Worm (Caenorhabditis elegans) whole organism, L2 larva: ENCODE data around the gene pmp-4.
A peak's percentile ranks its signal among the peaks of the same experiment; 100 is the strongest.

ENCODE experiments used
- C34F6.9 ChIP-seq: fragments of 150-350 bp; optimal IDR thresholded peaks from 2 replicates; lab custom pipeline; 2014; ENCODE audit warnings: missing biosample characterization, missing genetic modification characterization
- F13H6.1 ChIP-seq: sonication (generic microtip); optimal IDR thresholded peaks from 2 replicates; lab custom pipeline; 2016; ENCODE audit warnings: missing genetic modification characterization, missing compliant biosample characterization
- R02D3.7 ChIP-seq: fragments of 150-350 bp; optimal IDR thresholded peaks from 2 replicates; lab custom pipeline; 2014; ENCODE audit warnings: missing biosample characterization, missing genetic modification characterization
- Y55F3AM.14 ChIP-seq: fragments of 200-800 bp; sonication (Bioruptor generic); optimal IDR thresholded peaks from 2 replicates; lab custom pipeline; 2018; ENCODE audit warnings: mild to moderate bottlenecking, missing genetic modification characterization, missing compliant biosample characterization
- ZK546.5 ChIP-seq: sonication (generic microtip); optimal IDR thresholded peaks from 2 replicates; lab custom pipeline; 2017; ENCODE audit warnings: missing biosample characterization, missing genetic modification characterization
- alr-1 ChIP-seq: fragments of 150-350 bp; optimal IDR thresholded peaks from 2 replicates; lab custom pipeline; 2014; ENCODE audit warnings: missing biosample characterization, missing genetic modification characterization
- aly-2 ChIP-seq: fragments of 150-350 bp; optimal IDR thresholded peaks from 2 replicates; lab custom pipeline; 2014; ENCODE audit warnings: missing biosample characterization, missing genetic modification characterization
- ama-1 ChIP-seq: fragments of 150-350 bp; optimal IDR thresholded peaks from 2 replicates; lab custom pipeline; 2018; ENCODE audit warnings: inconsistent platforms
- ceh-16 ChIP-seq: fragments of 150-350 bp; optimal IDR thresholded peaks from 2 replicates; lab custom pipeline; 2014; ENCODE audit warnings: missing biosample characterization, missing genetic modification characterization
- ceh-82 ChIP-seq: fragments of 150-350 bp; optimal IDR thresholded peaks from 2 replicates; lab custom pipeline; 2014; ENCODE audit warnings: missing biosample characterization, missing genetic modification characterization
- crh-2 ChIP-seq: sonication (generic microtip); optimal IDR thresholded peaks from 2 replicates; lab custom pipeline; 2017; ENCODE audit warnings: missing biosample characterization, missing genetic modification characterization
- dmd-4 ChIP-seq: sonication (generic microtip); optimal IDR thresholded peaks from 2 replicates; lab custom pipeline; 2017; ENCODE audit warnings: missing biosample characterization, missing genetic modification characterization
- egl-27 ChIP-seq: sonication (generic microtip); optimal IDR thresholded peaks from 3 replicates; lab custom pipeline; 2017; ENCODE audit warnings: missing biosample characterization, missing genetic modification reagents, missing genetic modification characterization
- elt-1 ChIP-seq: fragments of 150-350 bp; optimal IDR thresholded peaks from 2 replicates; lab custom pipeline; 2014; ENCODE audit warnings: missing biosample characterization, missing genetic modification characterization
- elt-3 ChIP-seq: sonication (generic microtip); optimal IDR thresholded peaks from 2 replicates; lab custom pipeline; 2017; ENCODE audit warnings: missing biosample characterization, missing genetic modification characterization
- fos-1 ChIP-seq: fragments of 150-350 bp; optimal IDR thresholded peaks from 2 replicates; lab custom pipeline; 2014; ENCODE audit warnings: missing biosample characterization, missing genetic modification characterization
- gmeb-1 ChIP-seq: fragments of 150-350 bp; optimal IDR thresholded peaks from 2 replicates; lab custom pipeline; 2014; ENCODE audit warnings: missing biosample characterization, missing genetic modification characterization
- lin-11 ChIP-seq: fragments of 150-350 bp; sonication (generic microtip); optimal IDR thresholded peaks from 2 replicates; lab custom pipeline; 2014; ENCODE audit warnings: missing biosample characterization, missing genetic modification characterization, inconsistent platforms, mixed read lengths
- lin-13 ChIP-seq: fragments of 150-350 bp; optimal IDR thresholded peaks from 2 replicates; lab custom pipeline; 2014; ENCODE audit warnings: missing biosample characterization, missing genetic modification reagents, missing genetic modification characterization
- lin-39 ChIP-seq: fragments of 150-350 bp; optimal IDR thresholded peaks from 2 replicates; lab custom pipeline; 2014; ENCODE audit warnings: missing biosample characterization, missing genetic modification reagents, missing genetic modification characterization
- lsy-2 ChIP-seq, 2 experiments: fragments of 150-350 bp in 1 of 2; sonication (generic microtip) in 1 of 2; optimal IDR thresholded peaks; 2 replicates each; lab custom pipeline; 2014 to 2017; ENCODE audit warnings: missing biosample characterization in 2 of 2, missing genetic modification characterization in 2 of 2
- mab-5 ChIP-seq: fragments of 150-350 bp; optimal IDR thresholded peaks from 2 replicates; lab custom pipeline; 2014; ENCODE audit warnings: missing biosample characterization, missing genetic modification characterization
- nhr-10 ChIP-seq: sonication (generic microtip); optimal IDR thresholded peaks from 2 replicates; lab custom pipeline; 2017; ENCODE audit warnings: missing biosample characterization, missing genetic modification characterization
- nhr-12 ChIP-seq: fragments of 150-350 bp; optimal IDR thresholded peaks from 2 replicates; lab custom pipeline; 2014; ENCODE audit warnings: missing biosample characterization, missing genetic modification characterization
- nhr-129 ChIP-seq: fragments of 150-350 bp; optimal IDR thresholded peaks from 2 replicates; lab custom pipeline; 2014; ENCODE audit warnings: missing biosample characterization, missing genetic modification characterization
- nhr-21 ChIP-seq: fragments of 150-350 bp; optimal IDR thresholded peaks from 2 replicates; lab custom pipeline; 2014; ENCODE audit warnings: missing biosample characterization, missing genetic modification characterization
- nhr-23 ChIP-seq: fragments of 150-350 bp; optimal IDR thresholded peaks from 2 replicates; lab custom pipeline; 2014; ENCODE audit warnings: missing biosample characterization, missing genetic modification reagents, missing genetic modification characterization
- nhr-237 ChIP-seq: fragments of 150-350 bp; optimal IDR thresholded peaks from 2 replicates; lab custom pipeline; 2014; ENCODE audit warnings: missing biosample characterization, missing genetic modification characterization
- nhr-25 ChIP-seq: fragments of 150-350 bp; sonication (generic microtip); optimal IDR thresholded peaks from 3 replicates; lab custom pipeline; 2014; ENCODE audit warnings: missing biosample characterization, missing genetic modification characterization
- nhr-6 ChIP-seq: fragments of 150-350 bp; optimal IDR thresholded peaks from 2 replicates; lab custom pipeline; 2014; ENCODE audit warnings: missing biosample characterization, missing genetic modification characterization
- nhr-77 ChIP-seq: fragments of 150-350 bp; optimal IDR thresholded peaks from 2 replicates; lab custom pipeline; 2014; ENCODE audit warnings: missing biosample characterization, missing genetic modification characterization
- peb-1 ChIP-seq: fragments of 150-350 bp; optimal IDR thresholded peaks from 2 replicates; lab custom pipeline; 2014; ENCODE audit warnings: missing biosample characterization, missing genetic modification characterization
- sem-4 ChIP-seq: fragments of 150-350 bp; optimal IDR thresholded peaks from 2 replicates; lab custom pipeline; 2014; ENCODE audit warnings: missing biosample characterization, missing genetic modification reagents, missing genetic modification characterization
- skn-1 ChIP-seq: sonication (generic microtip); optimal IDR thresholded peaks from 2 replicates; lab custom pipeline; 2017; ENCODE audit warnings: missing biosample characterization, missing genetic modification characterization
- sma-3 ChIP-seq: sonication (generic microtip); optimal IDR thresholded peaks from 2 replicates; lab custom pipeline; 2016; ENCODE audit warnings: missing genetic modification reagents, missing genetic modification characterization, missing compliant biosample characterization
- sma-9 ChIP-seq, 2 experiments: fragments of 150-350 bp in 1 of 2; sonication (generic microtip) in 1 of 2; optimal IDR thresholded peaks; 2 replicates each; lab custom pipeline; 2014 to 2016; ENCODE audit warnings: missing genetic modification characterization in 2 of 2, mild to moderate bottlenecking in 1 of 2, missing biosample characterization in 1 of 2, missing compliant biosample characterization in 1 of 2, missing genetic modification reagents in 1 of 2, moderate library complexity in 1 of 2
- snpc-4 ChIP-seq: fragments of 150-350 bp; optimal IDR thresholded peaks from 2 replicates; lab custom pipeline; 2014; ENCODE audit warnings: missing biosample characterization, missing genetic modification characterization
- unc-55 ChIP-seq: fragments of 150-350 bp; sonication (generic microtip); optimal IDR thresholded peaks from 3 replicates; lab custom pipeline; 2014; ENCODE audit warnings: missing biosample characterization, missing genetic modification reagents, missing genetic modification characterization
- zag-1 ChIP-seq: fragments of 150-350 bp; optimal IDR thresholded peaks from 2 replicates; lab custom pipeline; 2014; ENCODE audit warnings: missing biosample characterization, missing genetic modification characterization
- ztf-1 ChIP-seq: fragments of 200-800 bp; sonication (Bioruptor generic); conservative IDR thresholded peaks from 2 replicates; pipeline ENCODE4 v1.3.6; 2022; ENCODE audit warnings: missing genetic modification characterization, missing compliant biosample characterization
- ztf-4 ChIP-seq: fragments of 150-350 bp; optimal IDR thresholded peaks from 2 replicates; lab custom pipeline; 2014; ENCODE audit warnings: missing biosample characterization, missing genetic modification characterization

The pmp-4 gene

DNA sequence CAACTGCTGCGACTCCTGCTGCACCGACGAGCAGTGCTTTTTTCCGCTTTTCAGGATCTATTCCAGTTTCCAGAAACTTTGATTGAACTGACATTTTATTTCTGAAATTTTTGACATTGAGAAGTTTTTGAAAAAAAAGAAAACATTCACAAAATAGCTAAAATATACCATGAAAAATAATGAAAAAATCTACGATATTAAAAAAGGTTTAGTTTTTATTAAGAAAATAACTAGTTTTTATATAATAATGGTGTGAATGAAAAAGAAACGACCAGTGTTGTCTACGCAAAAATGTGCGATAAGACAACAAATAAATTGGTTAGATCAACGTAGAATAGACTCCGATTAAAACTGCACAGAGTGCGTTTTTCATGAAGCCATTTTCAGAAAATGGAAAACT lies at the start of gene pmp-4:
Gene pmp-4 (minus strand): TSS at position 101 of the 400 bp plus-strand sequence.
- TF ChIP-seq gmeb-1 (no peak), lin-13 (GFP tag; lab: Kevin White, UChicago) (no peak), fos-1 (tag; lab: Kevin White, UChicago) (peak; percentile 10), Y55F3AM.14 (no peak), alr-1 (tag; lab: Kevin White, UChicago) (no peak), zag-1 (tag; lab: Kevin White, UChicago) (no peak), ama-1 (no peak), nhr-10 (tag; lab: Kevin White, UChicago) (no peak)

ce11 chrIV:17453996-17454395 lies 48.6 kb upstream of the pmp-4 start:
- TF ChIP-seq R02D3.7 (tag; lab: Kevin White, UChicago), result no peak
- no peak for TF ChIP-seq ceh-16 (tag; lab: Kevin White, UChicago)
- TF ChIP-seq nhr-237 (tag; lab: Kevin White, UChicago), result no peak
- no peak for TF ChIP-seq ZK546.5
- TF ChIP-seq lsy-2 (tag; optimal IDR thresholded peaks at IDR 0.05; lab: Kevin White, UChicago), result no peak
- no peak for TF ChIP-seq gmeb-1
- no peak for TF ChIP-seq ztf-1
- TF ChIP-seq fos-1 (tag; lab: Kevin White, UChicago), result no peak
- no peak for TF ChIP-seq nhr-77 (tag; lab: Kevin White, UChicago)
- TF ChIP-seq lin-39, result no peak
- no peak for TF ChIP-seq crh-2 (tag; lab: Kevin White, UChicago)
- TF ChIP-seq zag-1 (tag; lab: Kevin White, UChicago), result no peak
- TF ChIP-seq mab-5 (tag; lab: Kevin White, UChicago), result no peak
- TF ChIP-seq F13H6.1, result no peak
- no peak for TF ChIP-seq nhr-23
- TF ChIP-seq sma-9 (GFP tag; optimal IDR thresholded peaks at IDR 0.05; lab: Kevin White, UChicago), result no peak
- no peak for TF ChIP-seq sma-9 (tag; optimal IDR thresholded peaks at IDR 0.05; lab: Kevin White, UChicago)
- no peak for TF ChIP-seq nhr-6
- no peak for TF ChIP-seq nhr-25 (tag; lab: Kevin White, UChicago)
- no peak for TF ChIP-seq nhr-129 (tag; lab: Kevin White, UChicago)
- TF ChIP-seq C34F6.9 (tag; lab: Kevin White, UChicago), result no peak

DNA sequence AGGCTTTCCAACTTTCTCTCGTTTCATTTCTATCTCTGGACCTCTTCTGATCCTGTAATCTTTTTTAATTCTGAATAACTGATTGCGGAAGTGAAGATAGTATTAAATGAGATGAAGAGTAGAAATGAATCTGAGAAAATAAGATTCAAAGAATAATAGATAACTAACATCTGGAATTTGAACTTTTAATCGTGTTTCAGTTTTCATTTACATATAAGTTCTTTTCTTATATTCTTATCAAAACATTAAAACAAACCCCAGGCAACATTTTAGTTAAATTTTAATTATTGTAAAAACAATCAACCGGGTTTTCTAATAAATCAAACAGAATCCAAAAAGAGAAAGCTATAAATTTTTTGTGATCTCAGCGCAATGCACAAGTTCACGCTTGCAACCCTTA lies 47.8 kb upstream of the pmp-4 start:
- TF ChIP-seq nhr-12 (tag; lab: Kevin White, UChicago) (no peak), gmeb-1 (no peak), alr-1 (tag; lab: Kevin White, UChicago) (no peak), sem-4 (no peak), zag-1 (tag; lab: Kevin White, UChicago) (no peak), aly-2 (no peak), nhr-21 (tag; lab: Kevin White, UChicago) (no peak), unc-55 (GFP tag; lab: Kevin White, UChicago) (no peak), nhr-77 (tag; lab: Kevin White, UChicago) (no peak)

DNA sequence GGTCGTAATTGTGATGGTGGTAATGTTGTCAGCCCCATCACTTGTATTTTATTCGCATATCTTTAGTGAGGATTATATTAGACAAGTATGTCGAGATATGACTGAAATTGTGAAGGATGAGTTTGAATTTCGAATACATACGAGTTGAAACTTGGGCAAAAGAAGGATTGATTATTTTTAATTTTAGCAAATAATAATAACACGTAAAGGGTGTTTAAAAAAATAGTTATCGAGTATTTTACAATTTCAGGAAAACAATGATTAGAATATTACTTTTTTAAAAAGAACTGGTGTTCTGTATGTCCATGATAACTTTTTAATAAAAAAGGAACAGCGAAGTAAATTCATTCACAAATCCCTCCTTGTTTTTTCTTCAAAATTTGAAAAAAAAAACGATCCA lies 45.0 kb upstream of the pmp-4 start, which contains the start of gene F11E6.8:
Gene F11E6.8 (minus strand): TSS at position 101 of the 400 bp plus-strand sequence.
- TF ChIP-seq ztf-1, result no peak
- no peak for TF ChIP-seq ZK546.5
- no peak for TF ChIP-seq alr-1 (tag; lab: Kevin White, UChicago)
- TF ChIP-seq gmeb-1, result no peak
- no peak for TF ChIP-seq ztf-4 (tag; lab: Kevin White, UChicago)

DNA sequence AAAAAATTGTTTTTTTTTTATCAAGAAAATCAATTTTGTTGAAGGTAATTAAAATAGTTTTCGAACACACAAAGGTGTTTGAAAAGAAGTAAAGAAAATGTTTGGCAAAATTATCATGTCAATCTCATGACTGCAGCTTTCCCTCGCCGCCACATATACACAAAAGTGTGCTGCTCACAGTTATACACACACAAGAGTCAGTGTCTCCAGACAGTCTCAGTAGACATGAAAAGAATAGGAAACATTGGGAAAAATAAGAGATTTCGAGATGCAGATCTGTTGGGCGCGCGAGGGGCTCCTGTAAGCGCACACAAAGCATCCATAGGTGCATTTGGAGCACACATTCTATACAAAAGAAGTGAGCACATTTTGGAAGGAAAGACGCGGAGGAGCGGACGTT lies 42.9 kb upstream of the pmp-4 start:
- TF ChIP-seq nhr-10 (tag; lab: Kevin White, UChicago) (no peak), fos-1 (tag; lab: Kevin White, UChicago) (no peak), F13H6.1 (peak; percentile 32), sma-3 (no peak), egl-27 (no peak), aly-2 (no peak)

DNA sequence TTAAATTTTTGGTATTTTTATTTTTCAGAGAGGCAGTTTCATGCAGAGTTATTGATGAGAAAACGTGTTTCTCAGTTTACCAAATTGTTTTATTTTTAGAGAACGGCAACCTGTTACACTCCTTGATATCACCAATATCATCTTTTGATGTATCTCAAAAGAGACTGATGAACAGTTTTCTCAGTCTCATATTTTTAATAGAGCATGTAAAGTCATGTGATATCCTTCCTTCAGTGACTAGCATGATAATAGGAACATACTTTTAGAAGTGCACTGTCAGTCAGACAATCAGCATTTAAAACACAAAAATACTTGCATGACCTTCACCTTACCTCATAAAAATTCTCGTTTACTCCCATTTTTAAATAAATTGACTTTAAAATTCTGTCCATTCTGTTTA lies 37.1 kb upstream of the pmp-4 start, which contains the start of gene F11E6.11:
Gene F11E6.11 (plus strand): TSS at position 325 of the 400 bp plus-strand sequence.
- TF ChIP-seq lin-13 (GFP tag; lab: Kevin White, UChicago) (no peak), sma-3 (peak; percentile 57), unc-55 (GFP tag; lab: Kevin White, UChicago) (no peak), aly-2 (no peak), sma-9 (GFP tag; optimal IDR thresholded peaks at IDR 0.05; lab: Kevin White, UChicago) (peak; percentile 56), sma-9 (tag; optimal IDR thresholded peaks at IDR 0.05; lab: Kevin White, UChicago) (no peak), C34F6.9 (tag; lab: Kevin White, UChicago) (no peak), F13H6.1 (no peak), dmd-4 (no peak), elt-1 (no peak), snpc-4 (no peak), nhr-6 (no peak), ZK546.5 (no peak), nhr-129 (tag; lab: Kevin White, UChicago) (no peak), nhr-21 (tag; lab: Kevin White, UChicago) (peak; percentile 29), lsy-2 (tag; optimal IDR thresholded peaks at IDR 0.05; lab: Kevin White, UChicago) (no peak), nhr-10 (tag; lab: Kevin White, UChicago) (no peak), R02D3.7 (tag; lab: Kevin White, UChicago) (no peak), crh-2 (tag; lab: Kevin White, UChicago) (peak; percentile 35), zag-1 (tag; lab: Kevin White, UChicago) (no peak), nhr-25 (tag; lab: Kevin White, UChicago) (peak; percentile 69), elt-3 (tag; lab: Kevin White, UChicago) (no peak), alr-1 (tag; lab: Kevin White, UChicago) (no peak), ceh-16 (tag; lab: Kevin White, UChicago) (no peak), ceh-82 (tag; lab: Kevin White, UChicago) (no peak), lin-11 (tag; lab: Kevin White, UChicago) (no peak), nhr-12 (tag; lab: Kevin White, UChicago) (no peak), skn-1 (tag; lab: Kevin White, UChicago) (no peak), peb-1 (tag; lab: Kevin White, UChicago) (no peak)
